Fruit fly (Drosophila melanogaster) whole organism, prepupa: ENCODE results near the gene Vps16A.

ENCODE experiments used
- Blimp-1 ChIP-seq: fragments of 200-800 bp; sonication (Bioruptor generic); optimal IDR thresholded peaks from 3 replicates; lab custom pipeline; 2017; ENCODE audit warnings: missing biosample characterization, missing genetic modification characterization, mild to moderate bottlenecking, moderate library complexity, missing genetic modification reagents
- CG10631 ChIP-seq: fragments of 200-800 bp; sonication (Bioruptor generic); optimal IDR thresholded peaks from 2 replicates; lab custom pipeline; 2016; ENCODE audit warnings: missing biosample characterization, missing genetic modification characterization
- CG10669 ChIP-seq: fragments of 200-800 bp; sonication (Bioruptor generic); optimal IDR thresholded peaks from 3 replicates; lab custom pipeline; 2018; ENCODE audit warnings: missing biosample characterization, mild to moderate bottlenecking, missing genetic modification characterization, moderate library complexity
- CG11294 ChIP-seq: fragments of 200-800 bp; sonication (Bioruptor generic); IDR thresholded peaks from 2 replicates; pipeline ENCODE4 v1.3.6; 2022; ENCODE audit warnings: missing biosample characterization, missing genetic modification characterization
- CG11902 ChIP-seq: fragments of 200-800 bp; sonication (Bioruptor generic); optimal IDR thresholded peaks from 3 replicates; lab custom pipeline; 2016; ENCODE audit warnings: missing biosample characterization, missing genetic modification characterization
- CG15336 ChIP-seq: fragments of 200-800 bp; sonication (Bioruptor generic); IDR thresholded peaks from 2 replicates; pipeline ENCODE4 v1.3.6; 2022; ENCODE audit warnings: missing biosample characterization, missing genetic modification characterization
- CG1621 ChIP-seq: fragments of 200-800 bp; sonication (Bioruptor generic); optimal IDR thresholded peaks from 3 replicates; lab custom pipeline; 2018; ENCODE audit warnings: missing biosample characterization, mild to moderate bottlenecking, missing genetic modification characterization
- CG3032 ChIP-seq: fragments of 200-800 bp; optimal IDR thresholded peaks from 2 replicates; lab custom pipeline; 2019; ENCODE audit warnings: missing biosample characterization, mild to moderate bottlenecking, missing genetic modification characterization, moderate library complexity
- CG31627 ChIP-seq: fragments of 200-800 bp; sonication (Bioruptor generic); optimal IDR thresholded peaks from 3 replicates; lab custom pipeline; 2016; ENCODE audit warnings: missing biosample characterization, missing genetic modification characterization
- CG32006 ChIP-seq: fragments of 200-800 bp; sonication (Bioruptor generic); optimal IDR thresholded peaks from 3 replicates; lab custom pipeline; 2017; ENCODE audit warnings: missing biosample characterization, mild to moderate bottlenecking, missing genetic modification characterization
- CG3919 ChIP-seq: fragments of 200-800 bp; sonication (Bioruptor generic); optimal IDR thresholded peaks from 3 replicates; lab custom pipeline; 2016; ENCODE audit warnings: missing biosample characterization, missing genetic modification characterization
- CG4318 ChIP-seq: fragments of 200-800 bp; sonication (Bioruptor generic); optimal IDR thresholded peaks from 3 replicates; lab custom pipeline; 2017; ENCODE audit warnings: missing biosample characterization, mild to moderate bottlenecking, missing genetic modification characterization
- CG6163 ChIP-seq: fragments of 200-800 bp; sonication (Bioruptor generic); IDR thresholded peaks from 3 replicates; pipeline ENCODE4 v1.3.6; 2022; ENCODE audit warnings: missing biosample characterization, missing genetic modification characterization
- CG6792 ChIP-seq: fragments of 200-800 bp; sonication (Bioruptor generic); optimal IDR thresholded peaks from 3 replicates; lab custom pipeline; 2016; ENCODE audit warnings: missing biosample characterization, missing genetic modification characterization
- CG6808 ChIP-seq: fragments of 200-800 bp; sonication (Bioruptor generic); optimal IDR thresholded peaks from 3 replicates; lab custom pipeline; 2017; ENCODE audit warnings: missing biosample characterization, missing genetic modification characterization, mild to moderate bottlenecking, moderate library complexity, missing genetic modification reagents
- CG8119 ChIP-seq: fragments of 200-800 bp; sonication (Bioruptor generic); IDR thresholded peaks from 3 replicates; pipeline ENCODE4 v1.3.6; 2022; ENCODE audit warnings: missing biosample characterization, missing genetic modification characterization
- CG8632 ChIP-seq: fragments of 200-800 bp; sonication (Bioruptor generic); optimal IDR thresholded peaks from 3 replicates; lab custom pipeline; 2016; ENCODE audit warnings: missing biosample characterization, missing genetic modification characterization
- CG9139 ChIP-seq: fragments of 200-800 bp; sonication (Bioruptor generic); optimal IDR thresholded peaks from 3 replicates; lab custom pipeline; 2017; ENCODE audit warnings: missing biosample characterization, mild to moderate bottlenecking, missing genetic modification characterization
- Eip75B ChIP-seq: fragments of 200-800 bp; sonication (Bioruptor generic); optimal IDR thresholded peaks from 3 replicates; lab custom pipeline; 2016; ENCODE audit warnings: missing biosample characterization, missing genetic modification characterization
- Ets21C ChIP-seq: fragments of 200-800 bp; sonication (Bioruptor generic); optimal IDR thresholded peaks from 3 replicates; lab custom pipeline; 2016; ENCODE audit warnings: missing biosample characterization, missing genetic modification characterization
- Ets96B ChIP-seq: fragments of 200-800 bp; optimal IDR thresholded peaks from 2 replicates; lab custom pipeline; 2019; ENCODE audit warnings: missing biosample characterization, mild to moderate bottlenecking, missing genetic modification characterization, moderate library complexity
- Hr38 ChIP-seq: sonication (Bioruptor generic); optimal IDR thresholded peaks from 2 replicates; lab custom pipeline; 2016; ENCODE audit warnings: missing biosample characterization, missing genetic modification characterization
- Hr39 ChIP-seq: fragments of 200-800 bp; sonication (Bioruptor generic); optimal IDR thresholded peaks from 2 replicates; lab custom pipeline; 2016; ENCODE audit warnings: missing biosample characterization, missing genetic modification characterization
- Hr4 ChIP-seq: fragments of 200-800 bp; sonication (Bioruptor generic); optimal IDR thresholded peaks from 3 replicates; lab custom pipeline; 2016; ENCODE audit warnings: missing biosample characterization, missing genetic modification characterization
- Lpt ChIP-seq: fragments of 200-800 bp; sonication (Bioruptor generic); optimal IDR thresholded peaks from 3 replicates; lab custom pipeline; 2016; ENCODE audit warnings: missing biosample characterization, missing genetic modification characterization
- Met ChIP-seq: fragments of 200-800 bp; sonication (Bioruptor generic); optimal IDR thresholded peaks from 3 replicates; lab custom pipeline; 2016; ENCODE audit warnings: missing biosample characterization, missing genetic modification characterization
- OdsH ChIP-seq: fragments of 200-800 bp; sonication (Bioruptor generic); optimal IDR thresholded peaks from 3 replicates; lab custom pipeline; 2016; ENCODE audit warnings: missing biosample characterization, missing genetic modification characterization
- Smox ChIP-seq: fragments of 200-800 bp; sonication (Bioruptor generic); optimal IDR thresholded peaks from 3 replicates; lab custom pipeline; 2016; ENCODE audit warnings: missing biosample characterization, missing genetic modification characterization
- Sox102F ChIP-seq: fragments of 200-800 bp; sonication (Bioruptor generic); optimal IDR thresholded peaks from 2 replicates; lab custom pipeline; 2016; ENCODE audit warnings: missing biosample characterization, mild to moderate bottlenecking, missing genetic modification characterization
- Sox14 ChIP-seq: fragments of 200-800 bp; sonication (Bioruptor generic); optimal IDR thresholded peaks from 3 replicates; lab custom pipeline; 2016; ENCODE audit warnings: missing biosample characterization, missing genetic modification characterization
- Sox15 ChIP-seq: fragments of 200-800 bp; sonication (Bioruptor generic); optimal IDR thresholded peaks from 3 replicates; lab custom pipeline; 2016; ENCODE audit warnings: missing biosample characterization, missing genetic modification characterization
- achi ChIP-seq: fragments of 200-800 bp; sonication (Bioruptor generic); optimal IDR thresholded peaks from 3 replicates; lab custom pipeline; 2016; ENCODE audit warnings: missing biosample characterization, missing genetic modification characterization
- acj6 ChIP-seq: fragments of 200-800 bp; sonication (Bioruptor generic); optimal IDR thresholded peaks from 3 replicates; lab custom pipeline; 2016; ENCODE audit warnings: missing biosample characterization, missing genetic modification characterization
- cyc ChIP-seq: fragments of 200-800 bp; sonication (Bioruptor generic); optimal IDR thresholded peaks from 3 replicates; lab custom pipeline; 2016; ENCODE audit warnings: missing biosample characterization, missing genetic modification characterization
- dac ChIP-seq: fragments of 200-800 bp; sonication (Bioruptor generic); optimal IDR thresholded peaks from 2 replicates; lab custom pipeline; 2017; ENCODE audit warnings: missing biosample characterization, mild to moderate bottlenecking, missing genetic modification characterization
- dsx ChIP-seq: fragments of 200-800 bp; optimal IDR thresholded peaks from 3 replicates; lab custom pipeline; 2019; ENCODE audit warnings: missing biosample characterization, mild to moderate bottlenecking, missing genetic modification characterization, moderate library complexity; ENCODE audit not compliant: poor library complexity, severe bottlenecking
- eg ChIP-seq: fragments of 200-800 bp; sonication (Bioruptor generic); IDR thresholded peaks from 3 replicates; pipeline ENCODE4 v1.3.6; 2022; ENCODE audit warnings: missing biosample characterization, missing genetic modification characterization
- esn ChIP-seq: fragments of 200-800 bp; sonication (Bioruptor generic); optimal IDR thresholded peaks from 2 replicates; lab custom pipeline; 2016; ENCODE audit warnings: missing biosample characterization, mild to moderate bottlenecking, missing genetic modification characterization, moderate library complexity
- fd59A ChIP-seq: fragments of 200-800 bp; sonication (Bioruptor generic); optimal IDR thresholded peaks from 2 replicates; lab custom pipeline; 2017; ENCODE audit warnings: missing biosample characterization, mild to moderate bottlenecking, missing genetic modification characterization, missing genetic modification reagents
- fd85E ChIP-seq: fragments of 200-800 bp; sonication (Bioruptor generic); optimal IDR thresholded peaks from 3 replicates; lab custom pipeline; 2016; ENCODE audit warnings: missing biosample characterization, missing genetic modification characterization
- fkh ChIP-seq: fragments of 200-800 bp; sonication (Bioruptor generic); optimal IDR thresholded peaks from 3 replicates; lab custom pipeline; 2017; ENCODE audit warnings: missing biosample characterization, mild to moderate bottlenecking, missing genetic modification characterization, moderate library complexity
- pdm3 ChIP-seq: fragments of 200-800 bp; sonication (Bioruptor generic); optimal IDR thresholded peaks from 3 replicates; lab custom pipeline; 2016; ENCODE audit warnings: missing biosample characterization, missing genetic modification characterization
- salr ChIP-seq, 2 experiments: fragments of 200-800 bp; sonication (Bioruptor generic); optimal IDR thresholded peaks; 3 replicates each; lab custom pipeline; 2016 to 2018; ENCODE audit warnings: missing biosample characterization in 2 of 2, missing genetic modification characterization in 2 of 2, mild to moderate bottlenecking in 1 of 2
- ss ChIP-seq, 2 experiments: fragments of 200-800 bp; sonication (Bioruptor generic); optimal IDR thresholded peaks; 2 replicates in 1 of 2; 3 replicates in 1 of 2; lab custom pipeline; 2017 to 2018; ENCODE audit warnings: mild to moderate bottlenecking in 2 of 2, missing biosample characterization in 2 of 2, missing genetic modification characterization in 2 of 2, moderate library complexity in 1 of 2

Gene Vps16A

dm6 chr3R:9266765-9267164, at the start of gene Vps16A, which contains the start of gene TrpRS:
Gene Vps16A, plus strand, starts transcription at chr3R:9267019.
Gene TrpRS, minus strand, starts transcription at chr3R:9266904.
- TF ChIP-seq Hr38 (no peak), CG11294 (GFP tag; lab: Robert Waterston, UW) (no peak), CG15336 (GFP tag; lab: Robert Waterston, UW) (no peak), pdm3 (GFP tag; lab: Kevin White, UChicago) (no peak), CG6163 (GFP tag; lab: Robert Waterston, UW) (no peak), Hr39 (GFP tag; lab: Kevin White, UChicago) (no peak), Sox14 (no peak), CG3919 (GFP tag; lab: Kevin White, UChicago) (no peak), Hr4 (no peak)

- TF ChIP-seq CG6163 (GFP tag; lab: Robert Waterston, UW) (no peak), salr (GFP tag; optimal IDR thresholded peaks at IDR 0.05; lab: Kevin White, UChicago) (no peak), CG10631 (GFP tag; lab: Kevin White, UChicago) (no peak), fd85E (no peak), CG8632 (GFP tag; lab: Kevin White, UChicago) (no peak), CG11902 (GFP tag; lab: Kevin White, UChicago) (no peak), CG3032 (tag; lab: Kevin White, UChicago) (no peak), Hr4 (no peak), CG6808 (GFP tag; lab: Kevin White, UChicago) (no peak)
Observed at dm6 chr3R:9217607-9218006, 49.2 kb upstream of the Vps16A start.

- peak; percentile 67 for TF ChIP-seq Sox102F (GFP tag; lab: Kevin White, UChicago)
- TF ChIP-seq OdsH (GFP tag; lab: Kevin White, UChicago) = peak; percentile 56
- peak; percentile 71 for TF ChIP-seq CG6792 (GFP tag; lab: Kevin White, UChicago)
- peak; percentile 76 for TF ChIP-seq Smox (GFP tag; lab: Kevin White, UChicago)
- no peak for TF ChIP-seq Hr38
- TF ChIP-seq fd85E = no peak
- peak; percentile 75 for TF ChIP-seq Eip75B
- peak; percentile 60 for TF ChIP-seq CG1621 (tag; lab: Kevin White, UChicago)
- peak; percentile 70 for TF ChIP-seq pdm3 (GFP tag; lab: Kevin White, UChicago)
- TF ChIP-seq CG10669 (GFP tag; lab: Kevin White, UChicago) = peak; percentile 60
- TF ChIP-seq esn = peak; percentile 79
- TF ChIP-seq Sox15 (GFP tag; lab: Kevin White, UChicago) = peak; percentile 56
- peak; percentile 64 for TF ChIP-seq acj6 (GFP tag; lab: Kevin White, UChicago)
- TF ChIP-seq fkh = peak; percentile 64
- TF ChIP-seq Met (GFP tag; lab: Kevin White, UChicago) = peak; percentile 74
- peak; percentile 89 for TF ChIP-seq CG8119
- peak; percentile 59 for TF ChIP-seq Ets96B (tag; lab: Kevin White, UChicago)
- no peak; the same call in 1 of the 2 replicates for TF ChIP-seq CG11294 (GFP tag; lab: Robert Waterston, UW)
- peak; percentile 82 for TF ChIP-seq Hr39 (GFP tag; lab: Kevin White, UChicago)
- peak; percentile 52 for TF ChIP-seq CG11902 (GFP tag; lab: Kevin White, UChicago)
- peak; percentile 60 for TF ChIP-seq CG6808 (GFP tag; lab: Kevin White, UChicago)
- TF ChIP-seq dsx (GFP tag; lab: Kevin White, UChicago) = peak; percentile 71
- TF ChIP-seq CG4318 = no peak
- peak in 1 of 2 experiments; percentile 84 for TF ChIP-seq salr (GFP tag; optimal IDR thresholded peaks at IDR 0.05; lab: Kevin White, UChicago)
- TF ChIP-seq achi (GFP tag; lab: Kevin White, UChicago) = peak; percentile 52
- TF ChIP-seq fd59A = peak; percentile 42
- TF ChIP-seq Ets21C (GFP tag; lab: Kevin White, UChicago) = peak; percentile 72
- TF ChIP-seq CG31627 (GFP tag; lab: Kevin White, UChicago) = peak; percentile 82
- TF ChIP-seq CG3919 (GFP tag; lab: Kevin White, UChicago) = peak; percentile 52
- TF ChIP-seq CG9139 = peak; percentile 75
- TF ChIP-seq cyc (GFP tag; lab: Kevin White, UChicago) = peak; percentile 70
- TF ChIP-seq eg (GFP tag; lab: Robert Waterston, UW) = peak; percentile 89
- peak; percentile 81 for TF ChIP-seq Lpt (GFP tag; lab: Kevin White, UChicago)
- no peak for TF ChIP-seq Blimp-1
- TF ChIP-seq ss (GFP tag; optimal IDR thresholded peaks at IDR 0.05; lab: Kevin White, UChicago) = peak; percentile 78 to 85
- TF ChIP-seq CG32006 (GFP tag; lab: Kevin White, UChicago) = peak; percentile 46
- peak; percentile 34 for TF ChIP-seq dac
Observed at dm6 chr3R:9220064-9220864, 46.6 kb upstream of the Vps16A start.
